Fruit fly (Drosophila melanogaster) ovary, adult (tissue): ENCODE results near the gene CG10650.

Source experiments
- CG17801 ChIP-seq: fragments of 200-800 bp; optimal IDR thresholded peaks from 2 replicates; lab custom pipeline; 2019; ENCODE audit warnings: missing biosample characterization, mild to moderate bottlenecking, missing genetic modification characterization, moderate library complexity; ENCODE audit not compliant: partially characterized antibody

The CG10650 gene

dm6 chr2L:19022221-19022516, 26.4 kb upstream of the CG10650 start, which contains the start of gene CG15172:
TSS of gene CG15172 (plus strand) at chr2L:19022417.
- no peak for TF ChIP-seq CG17801 (GFP tag; lab: Kevin White, UChicago)

dm6 chr2L:19021278-19022220, 25.8 kb upstream of the CG10650 start:
- no peak for TF ChIP-seq CG17801 (GFP tag; lab: Kevin White, UChicago)

dm6 chr2L:19019640-19020039, 23.9 kb upstream of the CG10650 start:
- no peak for TF ChIP-seq CG17801 (GFP tag; lab: Kevin White, UChicago)

dm6 chr2L:19019160-19019592, 23.4 kb upstream of the CG10650 start:
- no peak for TF ChIP-seq CG17801 (GFP tag; lab: Kevin White, UChicago)

- no peak for TF ChIP-seq CG17801 (GFP tag; lab: Kevin White, UChicago)
Observed at dm6 chr2L:19018266-19018665, 22.5 kb upstream of the CG10650 start.

dm6 chr2L:19017060-19017459, 21.3 kb upstream of the CG10650 start:
- no peak for TF ChIP-seq CG17801 (GFP tag; lab: Kevin White, UChicago)

- no peak for TF ChIP-seq CG17801 (GFP tag; lab: Kevin White, UChicago)
Observed at dm6 chr2L:19015628-19016027, 19.9 kb upstream of the CG10650 start.

- TF ChIP-seq CG17801 (GFP tag; lab: Kevin White, UChicago) = no peak
Observed at dm6 chr2L:19014881-19015366, 19.2 kb upstream of the CG10650 start.

- TF ChIP-seq CG17801 (GFP tag; lab: Kevin White, UChicago) = no peak
Observed at dm6 chr2L:19014032-19014880, 18.5 kb upstream of the CG10650 start.

dm6 chr2L:19012776-19013328, 17.1 kb upstream of the CG10650 start:
- no peak for TF ChIP-seq CG17801 (GFP tag; lab: Kevin White, UChicago)

- TF ChIP-seq CG17801 (GFP tag; lab: Kevin White, UChicago) = no peak
Observed at dm6 chr2L:19011895-19012645, 16.3 kb upstream of the CG10650 start.

- no peak for TF ChIP-seq CG17801 (GFP tag; lab: Kevin White, UChicago)
Observed at dm6 chr2L:19010566-19010965, 14.8 kb upstream of the CG10650 start, which contains the start of gene robl37BC. TSS of gene robl37BC (plus strand) at chr2L:19010866.

- TF ChIP-seq CG17801 (GFP tag; lab: Kevin White, UChicago) = no peak
Observed at dm6 chr2L:19010037-19010436, 14.3 kb upstream of the CG10650 start.

dm6 chr2L:19009130-19009529, 13.4 kb upstream of the CG10650 start, which contains the start of gene RpL30:
TSS of gene RpL30 (minus strand) at chr2L:19009306.
- peak; percentile 85 for TF ChIP-seq CG17801 (GFP tag; lab: Kevin White, UChicago)
